Fruit fly (Drosophila melanogaster) whole organism, wandering third instar larva: ENCODE measurements around the gene PolZ2.

Experiments used
- Abd-B ChIP-seq: fragments of >200 bp; optimal IDR thresholded peaks from 2 replicates; lab custom pipeline; 2017; ENCODE audit warnings: missing biosample characterization, missing genetic modification characterization
- CG32264 ChIP-seq: fragments of 200-800 bp; sonication (Bioruptor generic); optimal IDR thresholded peaks from 2 replicates; lab custom pipeline; 2016; ENCODE audit warnings: missing biosample characterization, missing genetic modification characterization
- CG9705 ChIP-seq: fragments of 200-800 bp; sonication (Bioruptor generic); optimal IDR thresholded peaks from 2 replicates; lab custom pipeline; 2018; ENCODE audit warnings: missing biosample characterization, mild to moderate bottlenecking, missing genetic modification characterization
- CrebA ChIP-seq: fragments of 200-800 bp; sonication (Bioruptor generic); optimal IDR thresholded peaks from 2 replicates; lab custom pipeline; 2016; ENCODE audit warnings: missing biosample characterization, mild to moderate bottlenecking, missing genetic modification characterization, borderline replicate concordance
- Dfd ChIP-seq: fragments of >200 bp; optimal IDR thresholded peaks from 2 replicates; lab custom pipeline; 2017; ENCODE audit warnings: missing biosample characterization, missing genetic modification characterization
- GATAd ChIP-seq: sonication (Bioruptor generic); optimal IDR thresholded peaks from 2 replicates; lab custom pipeline; 2016; ENCODE audit warnings: missing biosample characterization, missing genetic modification characterization
- HLH106 ChIP-seq: fragments of 200-800 bp; optimal IDR thresholded peaks from 3 replicates; lab custom pipeline; 2019; ENCODE audit warnings: missing biosample characterization, mild to moderate bottlenecking, missing genetic modification characterization, moderate library complexity
- Hnf4 ChIP-seq: fragments of 200-800 bp; sonication (Bioruptor generic); optimal IDR thresholded peaks from 2 replicates; lab custom pipeline; 2016; ENCODE audit warnings: missing biosample characterization, mild to moderate bottlenecking, missing genetic modification characterization
- Hr78 ChIP-seq: fragments of >200 bp; optimal IDR thresholded peaks from 2 replicates; lab custom pipeline; 2017; ENCODE audit warnings: missing biosample characterization, missing genetic modification characterization
- Hr83 ChIP-seq: fragments of 200-300 bp; sonication (Bioruptor generic); optimal IDR thresholded peaks from 2 replicates; lab custom pipeline; 2016; ENCODE audit warnings: missing biosample characterization, mild to moderate bottlenecking, missing genetic modification characterization, moderate library complexity; ENCODE audit not compliant: poor library complexity, severe bottlenecking
- Jra ChIP-seq: sonication (Bioruptor generic); optimal IDR thresholded peaks from 2 replicates; lab custom pipeline; 2016; ENCODE audit warnings: missing biosample characterization, missing genetic modification characterization
- Mio ChIP-seq: sonication (Bioruptor generic); optimal IDR thresholded peaks from 2 replicates; lab custom pipeline; 2016; ENCODE audit warnings: missing biosample characterization, missing genetic modification characterization
- Myc ChIP-seq: fragments of >200 bp; optimal IDR thresholded peaks from 2 replicates; lab custom pipeline; 2017
- N ChIP-seq: fragments of >200 bp; optimal IDR thresholded peaks from 2 replicates; lab custom pipeline; 2018; ENCODE audit warnings: missing biosample characterization, missing external identifiers, missing genetic modification characterization
- OdsH ChIP-seq: fragments of 200-800 bp; sonication (Bioruptor generic); optimal IDR thresholded peaks from 2 replicates; lab custom pipeline; 2016; ENCODE audit warnings: missing biosample characterization, mild to moderate bottlenecking, missing genetic modification characterization
- Rel ChIP-seq, 2 experiments: fragments of 200-800 bp; sonication (Bioruptor generic) in 1 of 2; optimal IDR thresholded peaks; 2 replicates in 1 of 2; 3 replicates in 1 of 2; lab custom pipeline; 2016 to 2019; ENCODE audit warnings: mild to moderate bottlenecking in 2 of 2, missing biosample characterization in 2 of 2, missing genetic modification characterization in 2 of 2, moderate library complexity in 1 of 2
- Sp1 ChIP-seq: fragments of 200-800 bp; sonication (Bioruptor generic); optimal IDR thresholded peaks from 3 replicates; lab custom pipeline; 2019; ENCODE audit warnings: missing biosample characterization, mild to moderate bottlenecking, missing genetic modification characterization, moderate library complexity
- br ChIP-seq: fragments of 200-800 bp; sonication (Bioruptor generic); optimal IDR thresholded peaks from 2 replicates; lab custom pipeline; 2016; ENCODE audit warnings: missing biosample characterization, missing genetic modification characterization
- dmrt93B ChIP-seq: fragments of 200-800 bp; sonication (Bioruptor generic); optimal IDR thresholded peaks from 2 replicates; lab custom pipeline; 2018; ENCODE audit warnings: missing biosample characterization, mild to moderate bottlenecking, missing genetic modification characterization
- dsf ChIP-seq: sonication (Bioruptor generic); optimal IDR thresholded peaks from 2 replicates; lab custom pipeline; 2016; ENCODE audit warnings: missing biosample characterization, missing genetic modification characterization, borderline replicate concordance
- ey ChIP-seq: fragments of 200-800 bp; sonication (Bioruptor generic); optimal IDR thresholded peaks from 2 replicates; lab custom pipeline; 2016; ENCODE audit warnings: missing biosample characterization, missing genetic modification characterization
- foxo ChIP-seq, 2 experiments: fragments of 200-800 bp; sonication (Bioruptor generic); optimal IDR thresholded peaks; 2 replicates in 1 of 2; 3 replicates in 1 of 2; lab custom pipeline; 2016 to 2017; ENCODE audit warnings: missing biosample characterization in 2 of 2, missing genetic modification characterization in 2 of 2
- fru ChIP-seq: fragments of 200-800 bp; sonication (Bioruptor generic); optimal IDR thresholded peaks from 3 replicates; lab custom pipeline; 2016; ENCODE audit warnings: missing biosample characterization, mild to moderate bottlenecking, missing genetic modification characterization
- h ChIP-seq: fragments of 200-800 bp; sonication (Bioruptor generic); optimal IDR thresholded peaks from 3 replicates; lab custom pipeline; 2016; ENCODE audit warnings: missing biosample characterization, mild to moderate bottlenecking, missing genetic modification characterization
- jim ChIP-seq: fragments of 175-275, 200-325 bp; sonication (Bioruptor generic); optimal IDR thresholded peaks from 2 replicates; lab custom pipeline; 2016; ENCODE audit warnings: missing biosample characterization, mild to moderate bottlenecking, missing genetic modification characterization
- lola ChIP-seq: fragments of >200 bp; optimal IDR thresholded peaks from 2 replicates; lab custom pipeline; 2017; ENCODE audit warnings: missing biosample characterization, missing genetic modification characterization
- psq ChIP-seq: fragments of 200-800 bp; sonication (Bioruptor generic); optimal IDR thresholded peaks from 3 replicates; lab custom pipeline; 2017; ENCODE audit warnings: missing biosample characterization, mild to moderate bottlenecking, missing genetic modification characterization, moderate library complexity
- rgr ChIP-seq: fragments of 200-800 bp; sonication (Bioruptor generic); optimal IDR thresholded peaks from 3 replicates; lab custom pipeline; 2016; ENCODE audit warnings: missing biosample characterization, mild to moderate bottlenecking, missing genetic modification characterization
- sage ChIP-seq: fragments of 200-800 bp; sonication (Bioruptor generic); optimal IDR thresholded peaks from 2 replicates; lab custom pipeline; 2016; ENCODE audit warnings: missing biosample characterization, mild to moderate bottlenecking, missing genetic modification characterization
- sv ChIP-seq: fragments of 200-800 bp; sonication (Bioruptor generic); optimal IDR thresholded peaks from 3 replicates; lab custom pipeline; 2016; ENCODE audit warnings: missing biosample characterization, missing genetic modification characterization
- tai ChIP-seq: sonication (Bioruptor generic); optimal IDR thresholded peaks from 2 replicates; lab custom pipeline; 2016; ENCODE audit warnings: missing biosample characterization, missing genetic modification characterization
- usp ChIP-seq: fragments of >200 bp; optimal IDR thresholded peaks from 2 replicates; lab custom pipeline; 2017; ENCODE audit warnings: missing biosample characterization, missing genetic modification characterization
- woc ChIP-seq: sonication (Bioruptor generic); optimal IDR thresholded peaks from 2 replicates; lab custom pipeline; 2016; ENCODE audit warnings: missing biosample characterization, mild to moderate bottlenecking, missing genetic modification characterization

Gene PolZ2

DNA sequence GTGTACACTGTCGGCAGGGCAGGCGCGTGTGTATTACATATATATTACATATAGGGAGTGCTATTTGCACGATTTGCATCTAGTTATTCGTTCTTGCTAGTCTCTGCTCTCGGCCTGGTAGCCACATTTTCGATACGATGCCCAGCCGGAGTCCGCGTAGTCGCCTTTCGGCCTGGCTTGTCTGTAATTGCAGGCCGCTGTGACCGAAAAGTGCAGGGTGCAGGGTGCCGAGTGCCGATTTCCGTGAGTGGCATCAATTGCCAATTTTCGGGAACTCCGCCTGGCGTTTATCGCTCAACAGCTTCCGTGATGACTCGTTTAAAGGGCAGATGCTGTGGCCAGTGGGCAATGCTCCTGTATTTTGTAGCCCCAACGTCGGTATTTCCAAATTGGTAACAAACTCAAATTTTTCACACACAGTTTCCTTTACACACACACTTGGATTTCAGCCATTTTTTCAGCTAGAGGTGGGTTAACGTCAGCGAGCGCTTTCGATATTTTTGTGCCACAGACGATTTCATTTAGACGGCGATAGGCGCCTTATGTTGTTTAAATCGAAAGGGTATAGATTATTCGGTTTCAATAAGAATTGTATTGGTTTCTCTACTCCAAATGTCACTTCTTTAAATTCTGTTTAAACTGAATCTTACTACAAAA lies 682 bp upstream of the PolZ2 start, which contains the start of gene CG2926:
Gene CG2926, minus strand, starts transcription at position 518 of the 657 bp plus-strand sequence.
- TF ChIP-seq Hnf4 (GFP tag; lab: Kevin White, UChicago) = no peak
- TF ChIP-seq OdsH (GFP tag; lab: Kevin White, UChicago) = peak; percentile 15
- TF ChIP-seq tai = no peak
- TF ChIP-seq Jra = no peak
- peak; percentile 88 for TF ChIP-seq Hr83
- no peak for TF ChIP-seq Sp1 (GFP tag; lab: Kevin White, UChicago)
- peak; percentile 54 for TF ChIP-seq h (GFP tag; lab: Kevin White, UChicago)
- TF ChIP-seq jim = peak; percentile 58
- no peak for TF ChIP-seq Hr78
- peak; percentile 16 for TF ChIP-seq CG9705 (GFP tag; lab: Kevin White, UChicago)
- TF ChIP-seq ey (GFP tag; lab: Kevin White, UChicago) = peak; percentile 34
- TF ChIP-seq, all 38 proteins: peak for 6

DNA sequence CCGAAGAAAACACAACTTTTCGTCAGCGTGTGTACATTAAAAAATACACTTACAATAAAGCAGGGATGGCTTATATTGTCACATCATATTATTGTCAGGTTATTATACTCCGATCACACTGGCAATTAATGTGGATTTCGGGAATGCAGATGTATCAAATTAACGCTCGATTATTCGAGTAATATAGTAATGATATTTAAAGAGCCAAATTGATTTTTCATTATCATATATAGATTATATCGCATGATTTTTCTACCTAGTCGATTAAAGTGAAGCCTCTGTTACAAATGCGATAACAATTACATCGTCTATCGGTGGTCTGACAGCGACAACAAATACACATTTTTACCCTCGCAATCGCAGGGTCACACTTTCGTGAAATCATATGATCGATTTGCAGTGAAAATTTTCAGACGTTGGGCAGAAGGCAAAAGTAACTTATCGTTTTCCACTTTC lies 2.8 kb downstream of the PolZ2 start, which contains the start of the genes noi and Vha26:
Gene noi, minus strand, starts transcription at position 62 of the 456 bp plus-strand sequence.
Gene Vha26, plus strand, starts transcription at position 366 of the 456 bp plus-strand sequence.
- TF ChIP-seq Sp1 (GFP tag; lab: Kevin White, UChicago) = peak; percentile 19
- TF ChIP-seq ey (GFP tag; lab: Kevin White, UChicago) = peak; percentile 22
- TF ChIP-seq woc (GFP tag; lab: Kevin White, UChicago) = peak; percentile 61
- TF ChIP-seq N (GFP tag; lab: Kevin White, UChicago) = peak; percentile 96
- TF ChIP-seq CrebA (GFP tag; lab: Kevin White, UChicago) = no peak
- TF ChIP-seq dsf (GFP tag; lab: Kevin White, UChicago) = no peak
- no peak for TF ChIP-seq Jra
- peak; percentile 12 for TF ChIP-seq rgr
- TF ChIP-seq tai = no peak
- TF ChIP-seq lola (GFP tag; lab: Kevin White, UChicago) = no peak
- TF ChIP-seq Hnf4 (GFP tag; lab: Kevin White, UChicago) = no peak
- peak; percentile 4 for TF ChIP-seq CG32264 (GFP tag; lab: Kevin White, UChicago)
- TF ChIP-seq sv (GFP tag; lab: Kevin White, UChicago) = peak; percentile 17
- TF ChIP-seq HLH106 = peak; percentile 60
- no peak for TF ChIP-seq usp (GFP tag; lab: Kevin White, UChicago)
- no peak for TF ChIP-seq dmrt93B
- TF ChIP-seq br (GFP tag; lab: Kevin White, UChicago) = no peak
- TF ChIP-seq foxo (GFP tag; optimal IDR thresholded peaks at IDR 0.05; lab: Kevin White, UChicago) = peak in 1 of 2 experiments; percentile 25
- TF ChIP-seq CG9705 (GFP tag; lab: Kevin White, UChicago) = peak; percentile 35
- no peak for TF ChIP-seq fru
- TF ChIP-seq Hr83 = no peak
- TF ChIP-seq Hr78 = peak; percentile 80
- TF ChIP-seq Mio (GFP tag; lab: Kevin White, UChicago) = no peak
- no peak for TF ChIP-seq OdsH (GFP tag; lab: Kevin White, UChicago)
- TF ChIP-seq sage (GFP tag; lab: Kevin White, UChicago) = no peak
- no peak for TF ChIP-seq GATAd (GFP tag; lab: Kevin White, UChicago)
- TF ChIP-seq Abd-B (GFP tag; lab: Kevin White, UChicago) = peak; percentile 10
- no peak for TF ChIP-seq Dfd (GFP tag; lab: Kevin White, UChicago)
- no peak for TF ChIP-seq Rel (GFP tag; optimal IDR thresholded peaks at IDR 0.05; lab: Kevin White, UChicago)
- TF ChIP-seq Rel (tag; optimal IDR thresholded peaks at IDR 0.05; lab: Kevin White, UChicago) = peak; percentile 24
- no peak for TF ChIP-seq h (GFP tag; lab: Kevin White, UChicago)
- peak; percentile 17 for TF ChIP-seq psq (GFP tag; lab: Kevin White, UChicago)

DNA sequence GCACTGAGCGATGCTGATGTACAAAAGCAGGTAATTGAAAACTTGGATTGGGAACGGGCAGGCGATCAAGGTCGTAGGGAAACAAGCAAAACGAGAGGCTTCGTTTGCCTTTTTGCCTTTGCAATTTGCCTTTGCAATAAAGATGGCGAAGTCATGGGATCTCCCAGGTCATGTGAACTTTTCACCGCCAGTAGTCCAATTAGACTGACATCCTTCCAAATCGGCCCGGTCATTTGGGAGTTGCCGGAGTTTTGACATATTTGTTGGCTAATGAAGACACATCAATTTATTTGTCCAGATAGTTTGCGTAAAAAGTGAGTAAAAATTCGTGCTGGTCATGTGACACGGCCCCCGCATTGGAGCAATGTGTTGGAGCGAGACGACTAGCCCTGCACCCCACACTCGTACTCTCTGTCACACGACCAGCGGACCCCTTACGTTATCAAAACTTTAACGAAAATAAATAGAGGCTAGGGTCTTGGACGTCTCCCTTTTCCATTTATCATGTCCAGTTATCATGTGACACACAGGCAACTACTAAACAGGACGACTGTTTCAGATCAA lies 3.4 kb downstream of the PolZ2 start:
- TF ChIP-seq dsf (GFP tag; lab: Kevin White, UChicago) (no peak), Rel (GFP tag; optimal IDR thresholded peaks at IDR 0.05; lab: Kevin White, UChicago) (no peak), Rel (tag; optimal IDR thresholded peaks at IDR 0.05; lab: Kevin White, UChicago) (peak; percentile 44)

DNA sequence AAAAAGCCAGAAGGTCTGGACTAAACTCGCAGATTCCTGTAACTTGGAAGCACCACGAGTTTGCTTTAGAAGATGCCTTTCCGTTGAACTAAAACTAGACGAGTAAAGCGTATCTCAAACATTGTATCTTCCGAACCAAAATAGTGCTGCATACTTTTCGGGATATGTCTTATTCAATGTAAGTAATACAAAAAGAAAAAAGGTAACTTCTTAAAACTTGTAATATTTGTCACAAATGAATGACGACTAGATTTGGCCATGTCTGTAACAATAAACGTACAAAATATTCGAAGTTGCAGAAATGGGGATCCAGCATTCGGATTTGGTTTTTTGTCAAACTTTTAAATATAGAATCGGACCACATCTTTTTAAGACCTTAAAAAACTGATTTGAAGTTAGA lies 6.2 kb downstream of the PolZ2 start:
- peak; percentile 3 for TF ChIP-seq N (GFP tag; lab: Kevin White, UChicago)
- TF ChIP-seq Myc (lab: Kevin White, UChicago) = peak; percentile 31
- no peak for TF ChIP-seq OdsH (GFP tag; lab: Kevin White, UChicago)
- no peak for TF ChIP-seq Mio (GFP tag; lab: Kevin White, UChicago)
